Worm (Caenorhabditis elegans) whole organism, L4/young adult: ENCODE results near the gene T01E8.1.

ENCODE experiments used
- W03F9.2 ChIP-seq: fragments of 150-350 bp; optimal IDR thresholded peaks from 2 replicates; lab custom pipeline; 2014; ENCODE audit warnings: missing biosample characterization, missing genetic modification characterization
- dao-5 ChIP-seq: sonication (generic microtip); optimal IDR thresholded peaks from 2 replicates; lab custom pipeline; 2016; ENCODE audit warnings: missing genotype, missing genetic modification characterization, moderate library complexity, missing compliant biosample characterization
- him-1 ChIP-seq: sonication (generic microtip); optimal IDR thresholded peaks from 2 replicates; lab custom pipeline; 2016; ENCODE audit warnings: missing genotype, missing genetic modification reagents, missing genetic modification characterization, missing compliant biosample characterization

- TF ChIP-seq W03F9.2 (no peak), him-1 (tag; lab: Kevin White, UChicago) (no peak), dao-5 (tag; lab: Kevin White, UChicago) (no peak)
Observed at ce11 chrII:10194605-10195004, 11.9 kb upstream of the T01E8.1 start, which contains the start of gene srb-6.
